Worm (Caenorhabditis elegans): Measurements from ENCODE around the gene atgp-1.

DNA sequence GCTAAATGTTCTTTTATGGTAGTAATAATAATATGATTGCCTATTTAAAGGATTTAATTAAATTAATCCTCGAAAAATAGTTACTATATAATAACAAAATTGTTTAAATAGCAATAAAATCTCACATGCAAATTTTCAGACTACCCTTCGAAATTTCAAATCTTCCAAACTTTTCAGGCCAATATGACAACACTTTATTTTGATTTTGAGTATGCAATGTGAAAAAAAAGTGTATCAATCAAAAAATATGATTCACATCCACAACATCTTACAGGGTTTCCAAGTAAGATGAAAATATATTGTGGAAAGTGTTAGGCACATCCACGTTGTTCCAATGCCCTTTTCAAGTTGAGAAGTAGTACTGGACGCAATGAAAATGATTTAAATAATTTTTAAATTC is 42.7 kb downstream of the atgp-1 start, which contains the start of gene snf-9:
- TF ChIP-seq zip-8 (tag; optimal IDR thresholded peaks at IDR 0.05) = no peak
- TF ChIP-seq unc-62 (GFP tag; optimal IDR thresholded peaks at IDR 0.05) = no peak
- no peak for TF ChIP-seq lin-13 (tag; optimal IDR thresholded peaks at IDR 0.05)
